Worm (Caenorhabditis elegans) whole organism, L4 larva: ENCODE data around the gene ttr-52.

Experiments used
- D1046.2 ChIP-seq: fragments of 200-800 bp; sonication (Bioruptor generic); IDR thresholded peaks from 2 replicates; pipeline ENCODE4 v1.3.6; 2022; ENCODE audit warnings: missing genetic modification characterization, missing compliant biosample characterization
- F10B5.3 ChIP-seq: sonication (generic microtip); optimal IDR thresholded peaks from 2 replicates; lab custom pipeline; 2016; ENCODE audit warnings: mild to moderate bottlenecking, missing genetic modification characterization, missing compliant biosample characterization
- F26F4.8 ChIP-seq: fragments of 200-800 bp; sonication (Bioruptor generic); conservative IDR thresholded peaks from 2 replicates; pipeline ENCODE4 v1.3.6; 2022; ENCODE audit warnings: missing genetic modification characterization, missing compliant biosample characterization
- F37D6.2 ChIP-seq: sonication (generic microtip); optimal IDR thresholded peaks from 2 replicates; lab custom pipeline; 2016; ENCODE audit warnings: mild to moderate bottlenecking, missing genetic modification characterization, missing compliant biosample characterization
- R02D3.7 ChIP-seq: fragments of 150-350 bp; sonication (generic microtip); optimal IDR thresholded peaks from 3 replicates; lab custom pipeline; 2014; ENCODE audit warnings: missing biosample characterization, missing genetic modification characterization
- Y105C5A.15 ChIP-seq: fragments of 200-800 bp; sonication (Bioruptor generic); IDR thresholded peaks from 2 replicates; pipeline ENCODE4 v1.3.6; 2022; ENCODE audit warnings: missing genetic modification characterization, missing compliant biosample characterization
- aha-1 ChIP-seq: fragments of 150-350 bp; peaks from one replicate; lab custom pipeline; 2014; ENCODE audit warnings: missing biosample characterization, missing genetic modification characterization
- aly-2 ChIP-seq: sonication (generic microtip); optimal IDR thresholded peaks from 2 replicates; lab custom pipeline; 2018; ENCODE audit warnings: missing biosample characterization, missing genetic modification characterization
- arid-1 ChIP-seq: fragments of 200-800 bp; sonication (Bioruptor generic); conservative IDR thresholded peaks from 2 replicates; pipeline ENCODE4 v1.3.6; 2022; ENCODE audit warnings: missing genetic modification reagents, missing genetic modification characterization, missing compliant biosample characterization
- ceh-82 ChIP-seq: sonication (generic microtip); optimal IDR thresholded peaks from 2 replicates; lab custom pipeline; 2017; ENCODE audit warnings: missing biosample characterization, missing genetic modification characterization
- ctbp-1 ChIP-seq: fragments of 200-800 bp; sonication (Bioruptor generic); IDR thresholded peaks from 2 replicates; pipeline ENCODE4 v1.3.6; 2022; ENCODE audit warnings: missing genetic modification reagents, missing genetic modification characterization, missing compliant biosample characterization
- daf-16 ChIP-seq, 3 experiments: sonication (generic microtip); optimal IDR thresholded peaks; 2 replicates each; lab custom pipeline; 2016 to 2017; ENCODE audit warnings: missing genetic modification characterization in 3 of 3, missing genetic modification reagents in 3 of 3, mild to moderate bottlenecking in 2 of 3, missing compliant biosample characterization in 2 of 3, missing biosample characterization in 1 of 3, moderate library complexity in 1 of 3
- daf-8 ChIP-seq: fragments of 200-800 bp; sonication (Bioruptor generic); IDR thresholded peaks from 2 replicates; pipeline ENCODE4 v1.3.6; 2022; ENCODE audit warnings: missing genetic modification characterization, missing compliant biosample characterization
- dmd-6 ChIP-seq: fragments of 200-800 bp; sonication (Bioruptor generic); IDR thresholded peaks from 2 replicates; pipeline ENCODE4 v1.3.6; 2022; ENCODE audit warnings: missing genetic modification reagents, missing genetic modification characterization, missing compliant biosample characterization
- dmd-9 ChIP-seq: fragments of 200-800 bp; sonication (Bioruptor generic); IDR thresholded peaks from 2 replicates; pipeline ENCODE4 v1.3.6; 2022; ENCODE audit warnings: missing genetic modification reagents, missing genetic modification characterization, missing compliant biosample characterization
- dve-1 ChIP-seq: sonication (generic microtip); optimal IDR thresholded peaks from 2 replicates; lab custom pipeline; 2017; ENCODE audit warnings: antibody characterized with exemption, mild to moderate bottlenecking, missing genetic modification characterization, missing compliant biosample characterization; ENCODE audit not compliant: insufficient read depth
- egl-27 ChIP-seq: sonication (generic microtip); optimal IDR thresholded peaks from 3 replicates; lab custom pipeline; 2017; ENCODE audit warnings: missing biosample characterization, missing genetic modification reagents, missing genetic modification characterization
- fkh-10 ChIP-seq: fragments of 150-350 bp; optimal IDR thresholded peaks from 2 replicates; lab custom pipeline; 2014; ENCODE audit warnings: missing biosample characterization, missing genetic modification reagents, missing genetic modification characterization
- fos-1 ChIP-seq: fragments of 150-350 bp; optimal IDR thresholded peaks from 2 replicates; lab custom pipeline; 2014; ENCODE audit warnings: missing biosample characterization, missing genetic modification characterization
- gei-8 ChIP-seq: fragments of 200-800 bp; sonication (Bioruptor generic); optimal IDR thresholded peaks from 2 replicates; lab custom pipeline; 2018; ENCODE audit warnings: mild to moderate bottlenecking, missing genetic modification characterization, missing compliant biosample characterization
- hlh-11 ChIP-seq: fragments of 200-800 bp; sonication (Bioruptor generic); optimal IDR thresholded peaks from 2 replicates; lab custom pipeline; 2018; ENCODE audit warnings: mild to moderate bottlenecking, missing genetic modification characterization, missing compliant biosample characterization
- jun-1 ChIP-seq: fragments of 150-350 bp; optimal IDR thresholded peaks from 2 replicates; lab custom pipeline; 2014; ENCODE audit warnings: missing biosample characterization, missing genetic modification reagents, missing genetic modification characterization
- lim-7 ChIP-seq: fragments of 200-800 bp; sonication (Bioruptor generic); IDR thresholded peaks from 2 replicates; pipeline ENCODE4 v1.3.6; 2022; ENCODE audit warnings: missing genetic modification characterization, missing compliant biosample characterization
- lin-29 ChIP-seq: fragments of 200-800 bp; sonication (Bioruptor generic); IDR thresholded peaks from 2 replicates; pipeline ENCODE4 v1.3.6; 2022; ENCODE audit warnings: missing genetic modification reagents, missing genetic modification characterization, missing compliant biosample characterization
- lin-38 ChIP-seq: fragments of 200-800 bp; sonication (Bioruptor generic); IDR thresholded peaks from 2 replicates; pipeline ENCODE4 v1.3.6; 2022; ENCODE audit warnings: missing genetic modification reagents, missing genetic modification characterization, missing compliant biosample characterization
- lin-39 ChIP-seq: fragments of 150-350 bp; optimal IDR thresholded peaks from 2 replicates; lab custom pipeline; 2014; ENCODE audit warnings: missing biosample characterization, missing genetic modification reagents, missing genetic modification characterization
- lir-3 ChIP-seq: sonication (generic microtip); optimal IDR thresholded peaks from 2 replicates; lab custom pipeline; 2016; ENCODE audit warnings: mild to moderate bottlenecking, missing genetic modification characterization, missing compliant biosample characterization
- lsy-2 ChIP-seq, 2 experiments: fragments of 150-350 bp in 1 of 2; sonication (generic microtip) in 1 of 2; optimal IDR thresholded peaks; 2 replicates each; lab custom pipeline; 2014 to 2017; ENCODE audit warnings: missing biosample characterization in 2 of 2, missing genetic modification characterization in 2 of 2
- madf-9 ChIP-seq: fragments of 200-800 bp; sonication (Bioruptor generic); conservative IDR thresholded peaks from 2 replicates; pipeline ENCODE4 v1.3.6; 2022; ENCODE audit warnings: missing genetic modification reagents, missing genetic modification characterization, missing compliant biosample characterization
- mdl-1 ChIP-seq, 2 experiments: fragments of 150-350 bp in 1 of 2; sonication (generic microtip) in 1 of 2; optimal IDR thresholded peaks; 2 replicates each; lab custom pipeline; 2014 to 2017; ENCODE audit warnings: missing biosample characterization in 2 of 2, missing genetic modification characterization in 2 of 2
- mdt-29 ChIP-seq: fragments of 200-800 bp; sonication (Bioruptor generic); IDR thresholded peaks from 2 replicates; pipeline ENCODE4 v1.3.6; 2022; ENCODE audit warnings: missing genetic modification reagents, missing genetic modification characterization, missing compliant biosample characterization
- mes-2 ChIP-seq: sonication (generic microtip); optimal IDR thresholded peaks from 2 replicates; lab custom pipeline; 2016; ENCODE audit warnings: missing genotype, mild to moderate bottlenecking, missing genetic modification characterization, missing compliant biosample characterization; ENCODE audit not compliant: poor library complexity, severe bottlenecking
- nhr-102 ChIP-seq: sonication (generic microtip); optimal IDR thresholded peaks from 2 replicates; lab custom pipeline; 2016; ENCODE audit warnings: mild to moderate bottlenecking, missing genetic modification characterization, moderate library complexity, missing compliant biosample characterization
- nhr-11 ChIP-seq: fragments of 150-350 bp; optimal IDR thresholded peaks from 2 replicates; lab custom pipeline; 2014; ENCODE audit warnings: missing biosample characterization, missing genetic modification characterization
- nhr-25 ChIP-seq: sonication (generic microtip); optimal IDR thresholded peaks from 2 replicates; lab custom pipeline; 2017; ENCODE audit warnings: missing genetic modification characterization, mild to moderate bottlenecking, missing compliant biosample characterization, antibody characterized with exemption, moderate library complexity, borderline replicate concordance; ENCODE audit not compliant: insufficient read depth
- nhr-28 ChIP-seq: fragments of 150-350 bp; optimal IDR thresholded peaks from 2 replicates; lab custom pipeline; 2014; ENCODE audit warnings: missing biosample characterization, missing genetic modification characterization
- nhr-42 ChIP-seq: fragments of 200-800 bp; sonication (Bioruptor generic); IDR thresholded peaks from 2 replicates; pipeline ENCODE4 v1.3.6; 2022; ENCODE audit warnings: missing genetic modification characterization, missing compliant biosample characterization
- nhr-76 ChIP-seq: fragments of 150-350 bp; optimal IDR thresholded peaks from 2 replicates; lab custom pipeline; 2014; ENCODE audit warnings: missing biosample characterization, missing genetic modification characterization
- nhr-77 ChIP-seq: fragments of 150-350 bp; optimal IDR thresholded peaks from 2 replicates; lab custom pipeline; 2014; ENCODE audit warnings: missing biosample characterization, missing genetic modification characterization
- php-3 ChIP-seq: fragments of 200-800 bp; sonication (Bioruptor generic); IDR thresholded peaks from 2 replicates; pipeline ENCODE4 v1.3.6; 2022; ENCODE audit warnings: missing genetic modification reagents, missing genetic modification characterization, missing compliant biosample characterization
- pqm-1 ChIP-seq: sonication (generic microtip); optimal IDR thresholded peaks from 2 replicates; lab custom pipeline; 2017; ENCODE audit warnings: missing biosample characterization, missing genetic modification characterization
- saeg-2 ChIP-seq: fragments of 200-800 bp; sonication (Bioruptor generic); IDR thresholded peaks from 2 replicates; pipeline ENCODE4 v1.3.6; 2022; ENCODE audit warnings: missing genetic modification reagents, missing genetic modification characterization, missing compliant biosample characterization
- sdz-12 ChIP-seq: fragments of 200-800 bp; sonication (Bioruptor generic); optimal IDR thresholded peaks from 2 replicates; lab custom pipeline; 2018; ENCODE audit warnings: mild to moderate bottlenecking, missing genetic modification characterization, missing compliant biosample characterization
- set-16 ChIP-seq: fragments of 200-800 bp; sonication (Bioruptor generic); IDR thresholded peaks from 2 replicates; pipeline ENCODE4 v1.3.6; 2022; ENCODE audit warnings: missing genetic modification reagents, missing genetic modification characterization, missing compliant biosample characterization
- snpc-1.2 ChIP-seq: fragments of 200-800 bp; sonication (Bioruptor generic); IDR thresholded peaks from 2 replicates; pipeline ENCODE4 v1.3.6; 2022; ENCODE audit warnings: missing genetic modification reagents, missing genetic modification characterization, missing compliant biosample characterization
- snpc-4 ChIP-seq: fragments of 150-350 bp; optimal IDR thresholded peaks from 2 replicates; lab custom pipeline; 2014; ENCODE audit warnings: missing biosample characterization, missing genetic modification characterization
- spr-1 ChIP-seq: sonication (generic microtip); optimal IDR thresholded peaks from 2 replicates; lab custom pipeline; 2016; ENCODE audit warnings: mild to moderate bottlenecking, missing genetic modification characterization, missing compliant biosample characterization
- tag-97 ChIP-seq: fragments of 200-800 bp; sonication (Bioruptor generic); IDR thresholded peaks from 2 replicates; pipeline ENCODE4 v1.3.6; 2022; ENCODE audit warnings: missing genetic modification characterization, missing compliant biosample characterization
- unc-130 ChIP-seq: sonication (generic microtip); optimal IDR thresholded peaks from 2 replicates; lab custom pipeline; 2016; ENCODE audit warnings: missing genetic modification reagents, missing genetic modification characterization, missing compliant biosample characterization
- unc-62 ChIP-seq, 3 experiments: fragments of 150-350 bp in 1 of 3; sonication (generic microtip); optimal IDR thresholded peaks in 2 of 3; peaks in 1 of 3; 1 replicate in 1 of 3; 2 replicates in 2 of 3; lab custom pipeline; 2014 to 2017; ENCODE audit warnings: missing biosample characterization in 3 of 3, missing genetic modification characterization in 3 of 3, missing genetic modification reagents in 3 of 3, missing genotype in 1 of 3
- zfp-3 ChIP-seq: fragments of 200-800 bp; sonication (Bioruptor generic); conservative IDR thresholded peaks from 2 replicates; pipeline ENCODE4 v1.3.6; 2022; ENCODE audit warnings: missing genetic modification reagents, missing genetic modification characterization, missing compliant biosample characterization

The ttr-52 gene

DNA sequence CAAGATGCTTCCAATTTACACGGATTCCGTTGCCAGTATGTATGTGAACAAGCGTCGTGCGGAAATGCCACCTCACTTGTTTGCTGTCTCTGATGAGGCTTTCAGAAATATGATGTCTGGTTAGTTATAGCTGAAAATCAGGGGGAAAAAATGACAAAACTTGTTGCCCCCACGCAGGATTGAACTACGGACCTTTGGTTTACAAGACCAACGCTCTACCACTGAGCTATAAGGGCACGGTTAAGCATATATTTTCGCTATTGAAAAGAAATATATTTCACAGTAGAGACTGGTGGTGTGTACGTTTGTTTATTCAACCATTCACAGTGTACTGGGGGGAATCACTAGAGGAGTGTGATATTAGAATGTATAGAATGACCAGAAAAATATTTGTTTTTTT is 6.7 kb downstream of the ttr-52 start (continued):
- TF ChIP-seq nhr-11 (tag; lab: Kevin White, UChicago) (no peak), mes-2 (tag; lab: Kevin White, UChicago) (peak; percentile 40), dve-1 (tag; lab: Kevin White, UChicago) (no peak), saeg-2 (GFP tag; lab: Robert Waterston, UW) (no peak), daf-8 (GFP tag; lab: Robert Waterston, UW) (no peak), F26F4.8 (GFP tag; lab: Robert Waterston, UW) (0 out of 2 replicates have a peak, but pooled peaks have one; percentile 31), dmd-9 (GFP tag; lab: Robert Waterston, UW) (no peak), daf-16 (GFP tag; optimal IDR thresholded peaks at IDR 0.05; lab: Kevin White, UChicago) (peak in 1 of 2 experiments; percentile 42), daf-16 (tag; optimal IDR thresholded peaks at IDR 0.05; lab: Kevin White, UChicago) (no peak), ceh-82 (tag; lab: Kevin White, UChicago) (no peak), nhr-28 (tag; lab: Kevin White, UChicago) (no peak), nhr-77 (tag; lab: Kevin White, UChicago) (no peak), lin-29 (GFP tag; lab: Robert Waterston, UW) (no peak), ctbp-1 (GFP tag; lab: Robert Waterston, UW) (no peak), zfp-3 (GFP tag; lab: Robert Waterston, UW) (no peak), F37D6.2 (tag; lab: Kevin White, UChicago) (no peak), nhr-42 (GFP tag; lab: Robert Waterston, UW) (no peak), lin-38 (GFP tag; lab: Robert Waterston, UW) (no peak), lim-7 (GFP tag; lab: Robert Waterston, UW) (peak; percentile 81), tag-97 (no peak), madf-9 (GFP tag; lab: Robert Waterston, UW) (no peak; the same call in 1 of the 2 replicates), aha-1 (tag; lab: Kevin White, UChicago) (no peak), lir-3 (no peak), Y105C5A.15 (no peak), sdz-12 (GFP tag; lab: Kevin White, UChicago) (no peak), mdt-29 (GFP tag; lab: Robert Waterston, UW) (no peak), jun-1 (tag; lab: Kevin White, UChicago) (no peak), unc-62 (GFP tag; optimal IDR thresholded peaks at IDR 0.05 in 1 of 2; lab: Kevin White, UChicago) (no peak), unc-62 (tag; optimal IDR thresholded peaks at IDR 0.05; lab: Kevin White, UChicago) (no peak), mdl-1 (tag; optimal IDR thresholded peaks at IDR 0.05; lab: Kevin White, UChicago) (no peak), lin-39 (tag; lab: Kevin White, UChicago) (no peak), lsy-2 (tag; optimal IDR thresholded peaks at IDR 0.05; lab: Kevin White, UChicago) (no peak), set-16 (no peak), fkh-10 (GFP tag; lab: Kevin White, UChicago) (no peak), unc-130 (GFP tag; lab: Kevin White, UChicago) (no peak), F10B5.3 (tag; lab: Kevin White, UChicago) (no peak), spr-1 (peak; percentile 9), nhr-76 (tag; lab: Kevin White, UChicago) (no peak), php-3 (GFP tag; lab: Robert Waterston, UW) (no peak), R02D3.7 (tag; lab: Kevin White, UChicago) (no peak), snpc-4 (no peak), aly-2 (tag; lab: Kevin White, UChicago) (no peak), snpc-1.2 (GFP tag; lab: Robert Waterston, UW) (0 out of 2 replicates have a peak, but pooled peaks have one; percentile 33), pqm-1 (tag; lab: Kevin White, UChicago) (no peak), D1046.2 (no peak), gei-8 (GFP tag; lab: Kevin White, UChicago) (no peak), nhr-102 (no peak), hlh-11 (tag; lab: Kevin White, UChicago) (no peak), arid-1 (GFP tag; lab: Robert Waterston, UW) (no peak; the same call in 1 of the 2 replicates), dmd-6 (GFP tag; lab: Robert Waterston, UW) (no peak), fos-1 (tag; lab: Kevin White, UChicago) (no peak), nhr-25 (tag; lab: Kevin White, UChicago) (no peak), egl-27 (tag; lab: Kevin White, UChicago) (no peak)
